Worm (Caenorhabditis elegans) whole organism, mixed stage, embryonic: Measurements from ENCODE around the gene clec-123.

Experiments used
- elt-3 ChIP-seq: fragments of 150-350 bp; optimal IDR thresholded peaks from 2 replicates; lab custom pipeline; 2014; ENCODE audit warnings: missing biosample characterization, missing genetic modification characterization
- lin-13 ChIP-seq: fragments of 150-350 bp; optimal IDR thresholded peaks from 2 replicates; lab custom pipeline; 2014; ENCODE audit warnings: missing biosample characterization, missing genetic modification characterization
- mls-2 ChIP-seq: sonication (generic microtip); optimal IDR thresholded peaks from 2 replicates; lab custom pipeline; 2016; ENCODE audit warnings: mild to moderate bottlenecking, missing genetic modification characterization, moderate library complexity, missing compliant biosample characterization
- nhr-76 ChIP-seq: sonication (generic microtip); optimal IDR thresholded peaks from 2 replicates; lab custom pipeline; 2017; ENCODE audit warnings: missing biosample characterization, missing genetic modification characterization
- unc-39 ChIP-seq: fragments of 150-350 bp; optimal IDR thresholded peaks from 2 replicates; lab custom pipeline; 2014; ENCODE audit warnings: missing biosample characterization, missing genetic modification characterization
- unc-62 ChIP-seq: fragments of 150-350 bp; optimal IDR thresholded peaks from 2 replicates; lab custom pipeline; 2014; ENCODE audit warnings: missing biosample characterization, missing genetic modification reagents, missing genetic modification characterization

DNA sequence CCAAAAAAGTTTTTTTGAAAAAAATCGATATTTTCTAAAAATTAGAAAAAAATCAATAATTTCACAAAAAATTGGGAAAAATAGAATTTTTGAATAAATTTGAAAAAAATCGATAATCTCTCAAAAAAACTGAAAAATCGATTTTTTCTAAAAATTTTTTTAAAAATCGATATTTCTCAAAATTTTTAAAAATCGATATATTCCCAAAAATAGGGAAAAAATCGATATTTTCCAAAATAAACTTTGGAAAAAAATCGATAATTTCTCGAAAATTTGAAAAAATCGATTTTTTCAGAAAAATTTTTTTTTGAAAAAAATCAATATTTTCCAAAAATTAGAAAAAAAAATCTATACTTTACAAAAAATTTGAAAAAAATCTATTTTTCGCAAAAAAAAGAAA lies 49.4 kb upstream of the clec-123 start:
- TF ChIP-seq mls-2 (tag; lab: Kevin White, UChicago) (no peak), elt-3 (tag; lab: Kevin White, UChicago) (no peak), unc-62 (GFP tag; lab: Kevin White, UChicago) (no peak), lin-13 (tag; lab: Kevin White, UChicago) (no peak), nhr-76 (no peak), unc-39 (tag; lab: Kevin White, UChicago) (no peak)
